Worm (Caenorhabditis elegans) whole organism, mixed stage, embryonic: ENCODE data around the gene clec-119.
"Not testable (repeated sequence)": the region's sequence is repeated elsewhere in the genome, so short reads cannot be mapped to it uniquely, and the experiment has no call there.

Experiments used
- M03D4.4 ChIP-seq: sonication (generic microtip); optimal IDR thresholded peaks from 2 replicates; lab custom pipeline; 2017; ENCODE audit warnings: mild to moderate bottlenecking, missing genetic modification characterization, missing compliant biosample characterization
- bed-3 ChIP-seq: fragments of 200-800 bp; sonication (Bioruptor generic); optimal IDR thresholded peaks from 3 replicates; lab custom pipeline; 2018; ENCODE audit warnings: mild to moderate bottlenecking, missing genetic modification characterization, moderate library complexity, missing compliant biosample characterization
- blmp-1 ChIP-seq: fragments of 150-350 bp; optimal IDR thresholded peaks from 2 replicates; lab custom pipeline; 2014; ENCODE audit warnings: missing biosample characterization, missing genetic modification characterization
- ceh-39 ChIP-seq: fragments of 150-350 bp; optimal IDR thresholded peaks from 2 replicates; lab custom pipeline; 2014; ENCODE audit warnings: missing biosample characterization, missing genetic modification characterization
- ceh-43 ChIP-seq: fragments of 200-800 bp; sonication (Bioruptor generic); optimal IDR thresholded peaks from 2 replicates; lab custom pipeline; 2018; ENCODE audit warnings: mild to moderate bottlenecking, missing genetic modification characterization, moderate library complexity, missing compliant biosample characterization
- ceh-83 ChIP-seq: fragments of 200-800 bp; sonication (Bioruptor generic); optimal IDR thresholded peaks from 2 replicates; lab custom pipeline; 2018; ENCODE audit warnings: mild to moderate bottlenecking, missing genetic modification characterization, missing compliant biosample characterization
- cnd-1 ChIP-seq: fragments of 200-800 bp; sonication (Bioruptor generic); optimal IDR thresholded peaks from 2 replicates; lab custom pipeline; 2018; ENCODE audit warnings: mild to moderate bottlenecking, missing genetic modification characterization, missing compliant biosample characterization
- drap-1 ChIP-seq: fragments of 200-800 bp; sonication (Bioruptor generic); optimal IDR thresholded peaks from 3 replicates; lab custom pipeline; 2018; ENCODE audit warnings: mild to moderate bottlenecking, missing genetic modification characterization, missing compliant biosample characterization
- elt-1 ChIP-seq: sonication (generic microtip); optimal IDR thresholded peaks from 2 replicates; lab custom pipeline; 2017; ENCODE audit warnings: missing genetic modification characterization, mild to moderate bottlenecking, missing compliant biosample characterization, antibody characterized with exemption, moderate library complexity, borderline replicate concordance; ENCODE audit not compliant: insufficient read depth
- flh-1 ChIP-seq: fragments of 200-800 bp; sonication (Bioruptor generic); optimal IDR thresholded peaks from 2 replicates; lab custom pipeline; 2018; ENCODE audit warnings: mild to moderate bottlenecking, missing genetic modification characterization, moderate library complexity, missing compliant biosample characterization
- ham-2 ChIP-seq: fragments of 200-800 bp; sonication (Bioruptor generic); optimal IDR thresholded peaks from 2 replicates; lab custom pipeline; 2018; ENCODE audit warnings: mild to moderate bottlenecking, missing genetic modification characterization, missing compliant biosample characterization
- hlh-1 ChIP-seq: fragments of 150-350 bp; optimal IDR thresholded peaks from 2 replicates; lab custom pipeline; 2014; ENCODE audit warnings: missing biosample characterization, missing genetic modification reagents, missing genetic modification characterization
- lin-13 ChIP-seq: fragments of 150-350 bp; optimal IDR thresholded peaks from 2 replicates; lab custom pipeline; 2014; ENCODE audit warnings: missing biosample characterization, missing genetic modification characterization
- lin-32 ChIP-seq: fragments of 200-800 bp; sonication (Bioruptor generic); optimal IDR thresholded peaks from 2 replicates; lab custom pipeline; 2018; ENCODE audit warnings: mild to moderate bottlenecking, missing genetic modification characterization, missing compliant biosample characterization
- lsy-2 ChIP-seq: fragments of 150-350 bp; optimal IDR thresholded peaks from 2 replicates; lab custom pipeline; 2014; ENCODE audit warnings: missing biosample characterization, missing genetic modification characterization
- mab-5 ChIP-seq: fragments of 150-350 bp; optimal IDR thresholded peaks from 2 replicates; lab custom pipeline; 2014; ENCODE audit warnings: missing biosample characterization, missing genetic modification characterization
- mep-1 ChIP-seq: fragments of 150-350 bp; optimal IDR thresholded peaks from 2 replicates; lab custom pipeline; 2017; ENCODE audit warnings: missing biosample characterization, missing genetic modification reagents, missing genetic modification characterization, inconsistent platforms
- mls-2 ChIP-seq: sonication (generic microtip); optimal IDR thresholded peaks from 2 replicates; lab custom pipeline; 2016; ENCODE audit warnings: mild to moderate bottlenecking, missing genetic modification characterization, moderate library complexity, missing compliant biosample characterization
- nhr-12 ChIP-seq: fragments of 150-350 bp; optimal IDR thresholded peaks from 2 replicates; lab custom pipeline; 2014; ENCODE audit warnings: missing biosample characterization, missing genetic modification characterization
- nhr-2 ChIP-seq: fragments of 150-350 bp; optimal IDR thresholded peaks from 2 replicates; lab custom pipeline; 2014; ENCODE audit warnings: missing biosample characterization, missing genetic modification characterization
- nhr-28 ChIP-seq: fragments of 150-350 bp; optimal IDR thresholded peaks from 2 replicates; lab custom pipeline; 2014; ENCODE audit warnings: missing biosample characterization, missing genetic modification characterization
- nhr-76 ChIP-seq: sonication (generic microtip); optimal IDR thresholded peaks from 2 replicates; lab custom pipeline; 2017; ENCODE audit warnings: missing biosample characterization, missing genetic modification characterization
- pha-4 ChIP-seq: fragments of 150-350 bp; optimal IDR thresholded peaks from 2 replicates; lab custom pipeline; 2018; ENCODE audit warnings: missing biosample characterization, missing genetic modification reagents, missing genetic modification characterization
- sem-2 ChIP-seq: fragments of 200-800 bp; sonication (Bioruptor generic); optimal IDR thresholded peaks from 2 replicates; lab custom pipeline; 2018; ENCODE audit warnings: mild to moderate bottlenecking, missing genetic modification characterization, missing compliant biosample characterization
- snpc-4 ChIP-seq: fragments of 150-350 bp; optimal IDR thresholded peaks from 2 replicates; lab custom pipeline; 2014; ENCODE audit warnings: missing biosample characterization, missing genetic modification characterization
- sptf-1 ChIP-seq: sonication (generic microtip); optimal IDR thresholded peaks from 2 replicates; lab custom pipeline; 2017; ENCODE audit warnings: mild to moderate bottlenecking, missing genetic modification characterization, moderate library complexity, missing compliant biosample characterization
- tbx-8 ChIP-seq: fragments of 200-800 bp; sonication (Bioruptor generic); optimal IDR thresholded peaks from 2 replicates; lab custom pipeline; 2018; ENCODE audit warnings: mild to moderate bottlenecking, missing genetic modification characterization, moderate library complexity, missing compliant biosample characterization
- unc-120 ChIP-seq: sonication (generic microtip); optimal IDR thresholded peaks from 2 replicates; lab custom pipeline; 2017; ENCODE audit warnings: missing genetic modification characterization, missing compliant biosample characterization; ENCODE audit not compliant: poor library complexity, severe bottlenecking
- unc-39 ChIP-seq: fragments of 150-350 bp; optimal IDR thresholded peaks from 2 replicates; lab custom pipeline; 2014; ENCODE audit warnings: missing biosample characterization, missing genetic modification characterization
- unc-62 ChIP-seq: fragments of 150-350 bp; optimal IDR thresholded peaks from 2 replicates; lab custom pipeline; 2014; ENCODE audit warnings: missing biosample characterization, missing genetic modification reagents, missing genetic modification characterization
- zip-8 ChIP-seq: fragments of 150-350 bp; optimal IDR thresholded peaks from 2 replicates; lab custom pipeline; 2014; ENCODE audit warnings: missing biosample characterization, missing genetic modification characterization
- ztf-11 ChIP-seq: fragments of 150-350 bp; optimal IDR thresholded peaks from 2 replicates; lab custom pipeline; 2014; ENCODE audit warnings: missing biosample characterization, missing genetic modification characterization

The clec-119 gene

ce11 chrII:1275439-1275838 is 19.7 kb downstream of the clec-119 start, which contains the start of gene Y57G7A.5:
Gene Y57G7A.5 (minus strand): TSS chrII:1275539.
- TF ChIP-seq ztf-11 (tag; lab: Kevin White, UChicago) (no peak), ceh-83 (GFP tag; lab: Kevin White, UChicago) (no peak), zip-8 (tag; lab: Kevin White, UChicago) (no peak), lsy-2 (no peak), ceh-43 (GFP tag; lab: Kevin White, UChicago) (no peak), sptf-1 (no peak), unc-120 (tag; lab: Kevin White, UChicago) (no peak), lin-32 (GFP tag; lab: Kevin White, UChicago) (no peak), nhr-12 (no peak), sem-2 (GFP tag; lab: Kevin White, UChicago) (no peak), flh-1 (GFP tag; lab: Kevin White, UChicago) (no peak), nhr-76 (no peak), ceh-39 (no peak), tbx-8 (GFP tag; lab: Kevin White, UChicago) (no peak), snpc-4 (tag; lab: Kevin White, UChicago) (no peak)

ce11 chrII:1276778-1277177 is 21.0 kb downstream of the clec-119 start, which contains the start of gene Y57G7A.11:
Gene Y57G7A.11 (minus strand): TSS chrII:1276878.
- no peak for TF ChIP-seq nhr-76
- TF ChIP-seq lsy-2 = no peak
- TF ChIP-seq mls-2 (tag; lab: Kevin White, UChicago) = no peak
- TF ChIP-seq mep-1 (tag; lab: Kevin White, UChicago) = no peak
- TF ChIP-seq bed-3 (GFP tag; lab: Kevin White, UChicago) = no peak
- no peak for TF ChIP-seq lin-32 (GFP tag; lab: Kevin White, UChicago)
- no peak for TF ChIP-seq drap-1 (GFP tag; lab: Kevin White, UChicago)
- no peak for TF ChIP-seq cnd-1 (tag; lab: Kevin White, UChicago)
- no peak for TF ChIP-seq nhr-2 (tag; lab: Kevin White, UChicago)
- TF ChIP-seq lin-13 (tag; lab: Kevin White, UChicago) = no peak
- no peak for TF ChIP-seq snpc-4 (tag; lab: Kevin White, UChicago)
- no peak for TF ChIP-seq unc-39
- no peak for TF ChIP-seq hlh-1
- TF ChIP-seq ham-2 (GFP tag; lab: Kevin White, UChicago) = no peak
- TF ChIP-seq, all 35 proteins: peak for 0

ce11 chrII:1278350-1278749 is 22.6 kb downstream of the clec-119 start, which contains the start of gene srz-63:
Gene srz-63 (plus strand): TSS chrII:1278650.
- TF ChIP-seq blmp-1 (tag; lab: Kevin White, UChicago); pha-4; mab-5 (tag; lab: Kevin White, UChicago): not testable (repeated sequence)

- TF ChIP-seq ztf-11 (tag; lab: Kevin White, UChicago) (no peak), blmp-1 (tag; lab: Kevin White, UChicago) (no peak), mep-1 (tag; lab: Kevin White, UChicago) (no peak), ceh-43 (GFP tag; lab: Kevin White, UChicago) (no peak), ceh-83 (GFP tag; lab: Kevin White, UChicago) (peak; percentile 20), M03D4.4 (tag; lab: Kevin White, UChicago) (no peak)
Measured at ce11 chrII:1284985-1285384, 29.2 kb downstream of the clec-119 start.

- TF ChIP-seq cnd-1 (tag; lab: Kevin White, UChicago) (no peak), lsy-2 (no peak), pha-4 (no peak), ham-2 (GFP tag; lab: Kevin White, UChicago) (no peak), ceh-43 (GFP tag; lab: Kevin White, UChicago) (no peak), ceh-39 (no peak), nhr-28 (no peak), lin-32 (GFP tag; lab: Kevin White, UChicago) (no peak), tbx-8 (GFP tag; lab: Kevin White, UChicago) (no peak), unc-62 (GFP tag; lab: Kevin White, UChicago) (no peak), elt-1 (tag; lab: Kevin White, UChicago) (no peak), flh-1 (GFP tag; lab: Kevin White, UChicago) (no peak), sptf-1 (no peak), unc-39 (no peak), zip-8 (tag; lab: Kevin White, UChicago) (no peak), nhr-12 (no peak), M03D4.4 (tag; lab: Kevin White, UChicago) (no peak), unc-120 (tag; lab: Kevin White, UChicago) (no peak)
Measured at ce11 chrII:1285514-1285913, 29.8 kb downstream of the clec-119 start, which contains the start of the genes Y57G7A.6 and Y57G7A.3. Gene Y57G7A.6 (minus strand): TSS chrII:1285614. Gene Y57G7A.3 (plus strand): TSS chrII:1285782.
